Worm (Caenorhabditis elegans) whole organism, L3 larva: ENCODE data around the gene seld-1.

Experiments used
- ceh-9 ChIP-seq: sonication (generic microtip); optimal IDR thresholded peaks from 2 replicates; lab custom pipeline; 2018; ENCODE audit warnings: missing biosample characterization, missing genetic modification characterization
- elt-1 ChIP-seq: fragments of 150-350 bp; optimal IDR thresholded peaks from 2 replicates; lab custom pipeline; 2014; ENCODE audit warnings: missing biosample characterization, missing genetic modification characterization
- fkh-10 ChIP-seq: sonication (generic microtip); optimal IDR thresholded peaks from 2 replicates; lab custom pipeline; 2017; ENCODE audit warnings: missing biosample characterization, missing genetic modification reagents, missing genetic modification characterization
- pha-4 ChIP-seq: fragments of 150-350 bp; optimal IDR thresholded peaks from 2 replicates; lab custom pipeline; 2014; ENCODE audit warnings: missing biosample characterization, missing genetic modification reagents, missing genetic modification characterization
- skn-1 ChIP-seq: fragments of 150-350 bp; optimal IDR thresholded peaks from 2 replicates; lab custom pipeline; 2014; ENCODE audit warnings: missing biosample characterization, missing genetic modification characterization
- snpc-4 ChIP-seq: fragments of 150-350 bp; optimal IDR thresholded peaks from 2 replicates; lab custom pipeline; 2014; ENCODE audit warnings: missing biosample characterization, missing genetic modification characterization
- unc-39 ChIP-seq: sonication (generic microtip); optimal IDR thresholded peaks from 4 replicates; lab custom pipeline; 2017; ENCODE audit warnings: missing biosample characterization, missing genetic modification characterization
- ztf-11 ChIP-seq: fragments of 150-350 bp; optimal IDR thresholded peaks from 2 replicates; lab custom pipeline; 2014; ENCODE audit warnings: missing biosample characterization, missing genetic modification characterization

ce11 chrIV:13493719-13494118, 11.5 kb upstream of the seld-1 start:
- TF ChIP-seq snpc-4, result no peak
- no peak for TF ChIP-seq fkh-10
- TF ChIP-seq skn-1 (tag; lab: Kevin White, UChicago), result no peak
- TF ChIP-seq ceh-9, result no peak
- TF ChIP-seq ztf-11 (tag; lab: Kevin White, UChicago), result no peak
- no peak for TF ChIP-seq elt-1 (tag; lab: Kevin White, UChicago)
- no peak for TF ChIP-seq unc-39 (tag; lab: Kevin White, UChicago)
- TF ChIP-seq pha-4, result no peak
